Worm (Caenorhabditis elegans) whole organism, L1 larva: ENCODE data around the gene nlp-3.

Experiments
- C04F5.9 ChIP-seq: sonication (generic microtip); optimal IDR thresholded peaks from 2 replicates; lab custom pipeline; 2016; ENCODE audit warnings: missing genetic modification characterization, missing compliant biosample characterization
- C16A3.4 ChIP-seq: fragments of 150-350 bp; optimal IDR thresholded peaks from 2 replicates; lab custom pipeline; 2014; ENCODE audit warnings: missing biosample characterization, missing genetic modification characterization
- F16B12.6 ChIP-seq: fragments of 150-350 bp; optimal IDR thresholded peaks from 2 replicates; lab custom pipeline; 2014; ENCODE audit warnings: missing biosample characterization, missing genetic modification characterization
- Y116A8C.19 ChIP-seq: sonication (generic microtip); optimal IDR thresholded peaks from 2 replicates; lab custom pipeline; 2016; ENCODE audit warnings: missing compliant biosample characterization, missing genetic modification characterization, borderline replicate concordance
- aha-1 ChIP-seq: fragments of 150-350 bp; optimal IDR thresholded peaks from 2 replicates; lab custom pipeline; 2014; ENCODE audit warnings: missing biosample characterization, missing genetic modification characterization
- alr-1 ChIP-seq: fragments of 200-800 bp; sonication (Bioruptor generic); optimal IDR thresholded peaks from 2 replicates; lab custom pipeline; 2018; ENCODE audit warnings: borderline replicate concordance, mild to moderate bottlenecking, missing genetic modification characterization, missing compliant biosample characterization
- aly-2 ChIP-seq: fragments of 150-350 bp; optimal IDR thresholded peaks from 2 replicates; lab custom pipeline; 2014; ENCODE audit warnings: missing biosample characterization, missing genetic modification characterization
- ama-1 ChIP-seq: fragments of 150-350 bp; optimal IDR thresholded peaks from 2 replicates; lab custom pipeline; 2014
- blmp-1 ChIP-seq: fragments of 150-350 bp; optimal IDR thresholded peaks from 2 replicates; lab custom pipeline; 2014; ENCODE audit warnings: missing biosample characterization, missing genetic modification characterization
- ceh-88 ChIP-seq: fragments of 200-800 bp; sonication (Bioruptor generic); IDR thresholded peaks from 2 replicates; pipeline ENCODE4 v1.3.6; 2022; ENCODE audit warnings: missing genetic modification characterization, missing compliant biosample characterization
- dpl-1 ChIP-seq, 3 experiments: fragments of 150-350 bp in 2 of 3; sonication (generic microtip) in 1 of 3; optimal IDR thresholded peaks; 2 replicates each; lab custom pipeline; 2014 to 2017; ENCODE audit warnings: missing biosample characterization in 3 of 3, missing genetic modification characterization in 3 of 3, missing genetic modification reagents in 3 of 3
- dsc-1 ChIP-seq: sonication (generic microtip); optimal IDR thresholded peaks from 2 replicates; lab custom pipeline; 2016; ENCODE audit warnings: mild to moderate bottlenecking, missing genetic modification characterization, missing compliant biosample characterization
- efl-3 ChIP-seq: fragments of 200-800 bp; sonication (Bioruptor generic); optimal IDR thresholded peaks from 2 replicates; lab custom pipeline; 2018; ENCODE audit warnings: mild to moderate bottlenecking, missing genetic modification characterization, missing compliant biosample characterization
- egl-13 ChIP-seq: sonication (generic microtip); optimal IDR thresholded peaks from 2 replicates; lab custom pipeline; 2016; ENCODE audit warnings: missing genotype, missing genetic modification reagents, missing genetic modification characterization, missing compliant biosample characterization
- egl-27 ChIP-seq, 2 experiments: fragments of 150-350 bp in 1 of 2; sonication (generic microtip); optimal IDR thresholded peaks; 3 replicates each; lab custom pipeline; 2017 to 2018; ENCODE audit warnings: missing biosample characterization in 2 of 2, missing genetic modification characterization in 2 of 2, missing genetic modification reagents in 2 of 2
- elt-2 ChIP-seq: sonication (generic microtip); optimal IDR thresholded peaks from 2 replicates; lab custom pipeline; 2016; ENCODE audit warnings: missing genetic modification characterization, mild to moderate bottlenecking, inconsistent platforms, missing compliant biosample characterization, missing genetic modification reagents
- elt-3 ChIP-seq, 6 experiments: fragments of 150-350 bp in 1 of 6; sonication (generic microtip); optimal IDR thresholded peaks; 2 replicates each; lab custom pipeline; 2017 to 2018; ENCODE audit warnings: missing biosample characterization in 6 of 6, missing genetic modification characterization in 6 of 6, inconsistent platforms in 1 of 6
- ets-5 ChIP-seq: fragments of 200-800 bp; sonication (Bioruptor generic); IDR thresholded peaks from 2 replicates; pipeline ENCODE4 v1.3.6; 2022; ENCODE audit warnings: missing genetic modification characterization, missing compliant biosample characterization
- fkh-8 ChIP-seq: sonication (generic microtip); optimal IDR thresholded peaks from 2 replicates; lab custom pipeline; 2016; ENCODE audit warnings: mild to moderate bottlenecking, missing genetic modification characterization, missing compliant biosample characterization
- fos-1 ChIP-seq: fragments of 150-350 bp; optimal IDR thresholded peaks from 2 replicates; lab custom pipeline; 2014; ENCODE audit warnings: missing biosample characterization, missing genetic modification characterization
- hlh-17 ChIP-seq: fragments of 200-800 bp; sonication (Bioruptor generic); optimal IDR thresholded peaks from 2 replicates; lab custom pipeline; 2018; ENCODE audit warnings: missing genetic modification characterization, mild to moderate bottlenecking, missing compliant biosample characterization, moderate library complexity, borderline replicate concordance
- hlh-4 ChIP-seq: sonication (generic microtip); optimal IDR thresholded peaks from 2 replicates; lab custom pipeline; 2016; ENCODE audit warnings: mild to moderate bottlenecking, missing genetic modification characterization, missing compliant biosample characterization
- hpl-2 ChIP-seq: fragments of 150-350 bp; optimal IDR thresholded peaks from 2 replicates; lab custom pipeline; 2014; ENCODE audit warnings: missing biosample characterization, missing genetic modification reagents, missing genetic modification characterization
- irx-1 ChIP-seq: sonication (generic microtip); optimal IDR thresholded peaks from 2 replicates; lab custom pipeline; 2016; ENCODE audit warnings: missing genetic modification characterization, missing compliant biosample characterization
- isw-1 ChIP-seq: fragments of 200-800 bp; sonication (Bioruptor generic); IDR thresholded peaks from 2 replicates; pipeline ENCODE4 v1.3.6; 2022; ENCODE audit warnings: missing genetic modification characterization, missing compliant biosample characterization
- lin-13 ChIP-seq: fragments of 150-350 bp; optimal IDR thresholded peaks from 2 replicates; lab custom pipeline; 2014; ENCODE audit warnings: missing biosample characterization, missing genetic modification reagents, missing genetic modification characterization
- lin-15B ChIP-seq: fragments of 150-350 bp; sonication (generic microtip); optimal IDR thresholded peaks from 3 replicates; lab custom pipeline; 2014; ENCODE audit warnings: missing biosample characterization, missing genetic modification characterization
- lin-35 ChIP-seq, 2 experiments: fragments of 150-350 bp; optimal IDR thresholded peaks; 2 replicates each; lab custom pipeline; 2014; ENCODE audit warnings: missing biosample characterization in 2 of 2, missing genetic modification characterization in 2 of 2, missing genetic modification reagents in 2 of 2
- lsy-2 ChIP-seq, 2 experiments: fragments of 150-350 bp; optimal IDR thresholded peaks; 2 replicates each; lab custom pipeline; 2014; ENCODE audit warnings: missing biosample characterization in 2 of 2, missing genetic modification characterization in 2 of 2
- mdl-1 ChIP-seq, 2 experiments: fragments of 150-350 bp; optimal IDR thresholded peaks; 2 replicates each; lab custom pipeline; 2014 to 2017; ENCODE audit warnings: missing biosample characterization in 2 of 2, missing genetic modification characterization in 2 of 2, inconsistent platforms in 1 of 2
- mef-2 ChIP-seq: fragments of 150-350 bp; optimal IDR thresholded peaks from 2 replicates; lab custom pipeline; 2014; ENCODE audit warnings: missing biosample characterization, missing genetic modification characterization
- mep-1 ChIP-seq: fragments of 150-350 bp; optimal IDR thresholded peaks from 2 replicates; lab custom pipeline; 2014; ENCODE audit warnings: missing biosample characterization, missing genetic modification characterization
- nhr-12 ChIP-seq: sonication (generic microtip); optimal IDR thresholded peaks from 2 replicates; lab custom pipeline; 2017; ENCODE audit warnings: missing biosample characterization, missing genetic modification characterization
- nhr-237 ChIP-seq: fragments of 150-350 bp; optimal IDR thresholded peaks from 2 replicates; lab custom pipeline; 2014; ENCODE audit warnings: missing biosample characterization, missing genetic modification characterization
- nhr-28 ChIP-seq: fragments of 150-350 bp; optimal IDR thresholded peaks from 2 replicates; lab custom pipeline; 2014; ENCODE audit warnings: missing biosample characterization, missing genetic modification characterization
- nhr-76 ChIP-seq: sonication (generic microtip); optimal IDR thresholded peaks from 2 replicates; lab custom pipeline; 2017; ENCODE audit warnings: missing biosample characterization, missing genetic modification characterization
- nhr-90 ChIP-seq: sonication (generic microtip); optimal IDR thresholded peaks from 2 replicates; lab custom pipeline; 2016; ENCODE audit warnings: mild to moderate bottlenecking, missing genetic modification characterization, missing compliant biosample characterization; ENCODE audit not compliant: poor library complexity
- pax-3 ChIP-seq: fragments of 200-800 bp; sonication (Bioruptor generic); optimal IDR thresholded peaks from 2 replicates; lab custom pipeline; 2018; ENCODE audit warnings: mild to moderate bottlenecking, missing genetic modification characterization, moderate library complexity, missing compliant biosample characterization
- pqm-1 ChIP-seq: sonication (generic microtip); optimal IDR thresholded peaks from 3 replicates; lab custom pipeline; 2017; ENCODE audit warnings: missing biosample characterization, missing genetic modification characterization
- skn-1 ChIP-seq: fragments of 150-350 bp; optimal IDR thresholded peaks from 2 replicates; lab custom pipeline; 2014; ENCODE audit warnings: missing biosample characterization, missing genetic modification characterization
- snpc-4 ChIP-seq: fragments of 150-350 bp; optimal IDR thresholded peaks from 2 replicates; lab custom pipeline; 2014; ENCODE audit warnings: missing biosample characterization, missing genetic modification characterization
- sptf-1 ChIP-seq: fragments of 150-350 bp; optimal IDR thresholded peaks from 2 replicates; lab custom pipeline; 2014; ENCODE audit warnings: missing biosample characterization, missing genetic modification characterization
- sup-37 ChIP-seq: fragments of 200-800 bp; sonication (Bioruptor generic); optimal IDR thresholded peaks from 2 replicates; lab custom pipeline; 2018; ENCODE audit warnings: mild to moderate bottlenecking, missing genetic modification characterization, missing compliant biosample characterization
- swsn-7 ChIP-seq: sonication (generic microtip); optimal IDR thresholded peaks from 2 replicates; lab custom pipeline; 2016; ENCODE audit warnings: missing genetic modification characterization, missing compliant biosample characterization
- tbx-2 ChIP-seq: sonication (generic microtip); optimal IDR thresholded peaks from 2 replicates; lab custom pipeline; 2016; ENCODE audit warnings: missing genetic modification characterization, missing compliant biosample characterization
- unc-130 ChIP-seq: fragments of 150-350 bp; optimal IDR thresholded peaks from 2 replicates; lab custom pipeline; 2017; ENCODE audit warnings: missing biosample characterization, missing genetic modification characterization, inconsistent platforms
- unc-62 ChIP-seq: fragments of 150-350 bp; optimal IDR thresholded peaks from 2 replicates; lab custom pipeline; 2014; ENCODE audit warnings: missing biosample characterization, missing genetic modification reagents, missing genetic modification characterization
- xbp-1 ChIP-seq: sonication (generic microtip); optimal IDR thresholded peaks from 2 replicates; lab custom pipeline; 2016; ENCODE audit warnings: missing genetic modification characterization, missing compliant biosample characterization
- zip-4 ChIP-seq: fragments of 200-800 bp; sonication (Bioruptor generic); optimal IDR thresholded peaks from 2 replicates; lab custom pipeline; 2018; ENCODE audit warnings: mild to moderate bottlenecking, missing genetic modification characterization, moderate library complexity, missing compliant biosample characterization
- ztf-11 ChIP-seq, 2 experiments: sonication (generic microtip); optimal IDR thresholded peaks; 2 replicates each; lab custom pipeline; 2016 to 2017; ENCODE audit warnings: missing genetic modification characterization in 2 of 2, missing biosample characterization in 1 of 2, missing compliant biosample characterization in 1 of 2
- ztf-4 ChIP-seq: fragments of 150-350 bp; optimal IDR thresholded peaks from 2 replicates; lab custom pipeline; 2014; ENCODE audit warnings: missing biosample characterization, missing genetic modification characterization

The nlp-3 gene

ce11 chrX:13143762-13144732, 34.2 kb downstream of the nlp-3 start (continued):
- TF ChIP-seq skn-1 (peak; percentile 5), mdl-1 (tag; optimal IDR thresholded peaks at IDR 0.05; lab: Kevin White, UChicago) (peak in 1 of 2 experiments; percentile 27), swsn-7 (tag; lab: Kevin White, UChicago) (peak; percentile 23), elt-3 (tag; optimal IDR thresholded peaks at IDR 0.05; lab: Kevin White, UChicago) (no peak), C04F5.9 (no peak), dsc-1 (no peak), pqm-1 (tag; lab: Kevin White, UChicago) (no peak), alr-1 (tag; lab: Kevin White, UChicago) (no peak), unc-130 (tag; lab: Kevin White, UChicago) (no peak), unc-62 (no peak), lin-35 (GFP tag; optimal IDR thresholded peaks at IDR 0.05; lab: Kevin White, UChicago) (no peak), zip-4 (GFP tag; lab: Kevin White, UChicago) (no peak), ceh-88 (GFP tag; lab: Robert Waterston, UW) (no peak), xbp-1 (tag; lab: Kevin White, UChicago) (no peak), nhr-12 (tag; lab: Kevin White, UChicago) (no peak), nhr-28 (tag; lab: Kevin White, UChicago) (no peak), egl-13 (no peak), egl-27 (tag; optimal IDR thresholded peaks at IDR 0.05; lab: Kevin White, UChicago) (no peak), pax-3 (tag; lab: Kevin White, UChicago) (no peak), nhr-90 (peak; percentile 26), blmp-1 (tag; lab: Kevin White, UChicago) (no peak), lin-13 (GFP tag; lab: Kevin White, UChicago) (no peak), mef-2 (tag; lab: Kevin White, UChicago) (no peak), ets-5 (GFP tag; lab: Robert Waterston, UW) (no peak), lin-15B (tag; lab: Kevin White, UChicago) (no peak), Y116A8C.19 (tag; lab: Kevin White, UChicago) (no peak), tbx-2 (tag; lab: Kevin White, UChicago) (peak; percentile 34), snpc-4 (no peak), mep-1 (tag; lab: Kevin White, UChicago) (no peak), nhr-237 (tag; lab: Kevin White, UChicago) (no peak), fkh-8 (tag; lab: Kevin White, UChicago) (peak; percentile 37), ama-1 (lab: Kevin White, UChicago) (peak; percentile 66), aha-1 (tag; lab: Kevin White, UChicago) (no peak), lsy-2 (tag; optimal IDR thresholded peaks at IDR 0.05; lab: Kevin White, UChicago) (peak in 1 of 2 experiments; percentile 4), isw-1 (no peak; the same call in 1 of the 2 replicates), fos-1 (tag; lab: Kevin White, UChicago) (no peak), efl-3 (GFP tag; lab: Kevin White, UChicago) (no peak), ztf-11 (tag; optimal IDR thresholded peaks at IDR 0.05; lab: Kevin White, UChicago) (peak in 1 of 2 experiments; percentile 66), ztf-4 (tag; lab: Kevin White, UChicago) (peak; percentile 5), hlh-4 (no peak), F16B12.6 (tag; lab: Kevin White, UChicago) (no peak), elt-2 (tag; lab: Kevin White, UChicago) (peak; percentile 58), irx-1 (no peak), aly-2 (tag; lab: Kevin White, UChicago) (peak; percentile 2), sup-37 (GFP tag; lab: Kevin White, UChicago) (peak; percentile 53), dpl-1 (GFP tag; optimal IDR thresholded peaks at IDR 0.05; lab: Kevin White, UChicago) (no peak), hpl-2 (GFP tag; lab: Kevin White, UChicago) (no peak), hlh-17 (GFP tag; lab: Kevin White, UChicago) (peak; percentile 45), nhr-76 (tag; lab: Kevin White, UChicago) (no peak), sptf-1 (tag; lab: Kevin White, UChicago) (no peak), C16A3.4 (tag; lab: Kevin White, UChicago) (no peak)
